Fruit fly (Drosophila melanogaster): ENCODE results near the gene CG15771.

The CG15771 gene

DNA sequence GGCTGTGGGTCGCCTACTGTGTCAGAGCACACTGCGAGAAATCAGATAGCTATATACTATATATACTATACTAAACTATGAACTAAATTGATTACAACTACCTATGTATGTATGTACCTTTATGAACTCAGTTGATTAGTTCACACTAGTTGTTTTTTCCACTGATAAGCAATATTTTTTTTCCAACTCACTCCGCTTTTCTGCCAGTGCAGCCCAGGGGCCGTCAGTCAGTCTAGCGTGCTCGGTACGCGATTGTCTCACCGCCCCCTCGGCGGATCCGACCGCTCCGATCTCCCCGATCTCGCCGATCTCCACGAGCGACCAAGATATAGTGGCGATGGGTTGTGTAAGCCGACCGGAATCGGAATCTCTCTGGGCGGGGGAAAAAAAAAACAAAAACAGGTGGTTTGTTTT is 49.5 kb upstream of the CG15771 start (continued):
- TF ChIP-seq ato (GFP tag; IDR thresholded peaks at IDR 0.05; ENCODE audit: partially characterized antibody) (no peak), onecut (GFP tag; IDR thresholded peaks at IDR 0.05) (peak; percentile 74), NFAT (GFP tag; IDR thresholded peaks at IDR 0.05) (peak; percentile 89), pho (GFP tag; optimal IDR thresholded peaks at IDR 0.05) (peak; percentile 47), CG17829 (tag; optimal IDR thresholded peaks at IDR 0.05) (peak; percentile 78), ems (GFP tag; optimal IDR thresholded peaks at IDR 0.05) (peak; percentile 71), CG15696 (tag; optimal IDR thresholded peaks at IDR 0.05) (peak; percentile 44), C15 (GFP tag; IDR thresholded peaks at IDR 0.05) (peak; percentile 78; the same call in 2 of the 3 replicates), jigr1 (GFP tag; IDR thresholded peaks at IDR 0.05) (peak; percentile 57; the same call in 1 of the 3 replicates), NC2β (GFP tag; optimal IDR thresholded peaks at IDR 0.05) (peak; percentile 11), trem (tag; optimal IDR thresholded peaks at IDR 0.05) (peak; percentile 22), Max (GFP tag; optimal IDR thresholded peaks at IDR 0.05) (peak; percentile 73), CG3407 (GFP tag; optimal IDR thresholded peaks at IDR 0.05) (peak; percentile 56), ttk (GFP tag; IDR thresholded peaks at IDR 0.05) (peak; percentile 88), Kr (GFP tag; optimal IDR thresholded peaks at IDR 0.05) (no peak), crc (GFP tag; optimal IDR thresholded peaks at IDR 0.05) (peak; percentile 37), Dbx (GFP tag; IDR thresholded peaks at IDR 0.05) (peak; percentile 93), Xrp1 (GFP tag; IDR thresholded peaks at IDR 0.05) (peak; percentile 84), lilli (GFP tag; optimal IDR thresholded peaks at IDR 0.05) (peak; percentile 76), CG6813 (GFP tag; optimal IDR thresholded peaks at IDR 0.05) (peak; percentile 76), tap (tag; optimal IDR thresholded peaks at IDR 0.05) (peak; percentile 88), danr (GFP tag; IDR thresholded peaks at IDR 0.05) (peak; percentile 85), ERR (GFP tag; optimal IDR thresholded peaks at IDR 0.05) (no peak), fd3F (GFP tag; optimal IDR thresholded peaks at IDR 0.05) (peak; percentile 68), CG18599 (GFP tag; optimal IDR thresholded peaks at IDR 0.05) (peak; percentile 94), unc-4 (GFP tag; IDR thresholded peaks at IDR 0.05; ENCODE audit: partially characterized antibody) (no peak), chinmo (GFP tag; IDR thresholded peaks at IDR 0.05; ENCODE audit: partially characterized antibody) (0 out of 4 replicates have a peak, but pooled peaks have one; percentile 22), mld (GFP tag; IDR thresholded peaks at IDR 0.05; ENCODE audit: partially characterized antibody) (no peak), CG31388 (GFP tag; optimal IDR thresholded peaks at IDR 0.05) (peak; percentile 54), CG1792 (GFP tag; optimal IDR thresholded peaks at IDR 0.05) (peak; percentile 42), gsb (GFP tag; IDR thresholded peaks at IDR 0.05) (peak; percentile 86), Elba2 (GFP tag; optimal IDR thresholded peaks at IDR 0.05) (no peak), Camta (GFP tag; optimal IDR thresholded peaks at IDR 0.05) (peak; percentile 63), CG18476 (GFP tag; optimal IDR thresholded peaks at IDR 0.05) (peak; percentile 75), sr (GFP tag; IDR thresholded peaks at IDR 0.05) (peak; percentile 70; the same call in 2 of the 3 replicates), knrl (GFP tag; IDR thresholded peaks at IDR 0.05; ENCODE audit: partially characterized antibody) (no peak), Hr78 (GFP tag; optimal IDR thresholded peaks at IDR 0.05) (peak in 1 of 2 experiments; percentile 32), insv (GFP tag; optimal IDR thresholded peaks at IDR 0.05) (no peak), lab (GFP tag; optimal IDR thresholded peaks at IDR 0.05) (peak; percentile 95), Nf-YA (GFP tag; IDR thresholded peaks at IDR 0.05) (peak; percentile 88), ci (GFP tag; IDR thresholded peaks at IDR 0.05) (peak; percentile 95), Myb (GFP tag; optimal IDR thresholded peaks at IDR 0.05) (peak; percentile 25), amos (GFP tag; IDR thresholded peaks at IDR 0.05; ENCODE audit: partially characterized antibody) (no peak), CG10267 (tag; optimal IDR thresholded peaks at IDR 0.05) (peak; percentile 63), sim (GFP tag; IDR thresholded peaks at IDR 0.05) (0 out of 2 replicates have a peak, but pooled peaks have one; percentile 38), br (optimal IDR thresholded peaks at IDR 0.05) (no peak), CG8944 (GFP tag; optimal IDR thresholded peaks at IDR 0.05) (peak; percentile 44), org-1 (GFP tag; optimal IDR thresholded peaks at IDR 0.05) (peak; percentile 84), Rfx (GFP tag; IDR thresholded peaks at IDR 0.05) (peak; percentile 96), CG6175 (GFP tag; IDR thresholded peaks at IDR 0.05) (peak; percentile 89), Hmx (GFP tag; optimal IDR thresholded peaks at IDR 0.05) (peak; percentile 41)

Measured in whole organism, embryonic.